Fruit fly (Drosophila melanogaster) whole organism, pupa: ENCODE measurements around the gene CG5068.

Experiments
- CG10348 ChIP-seq: fragments of 200-800 bp; sonication (Bioruptor generic); IDR thresholded peaks from 2 replicates; pipeline ENCODE4 v1.3.6; 2022; ENCODE audit warnings: missing biosample characterization, missing genetic modification characterization
- CG12605 ChIP-seq: fragments of 200-800 bp; sonication (Bioruptor generic); IDR thresholded peaks from 2 replicates; pipeline ENCODE4 v1.3.6; 2022; ENCODE audit warnings: missing biosample characterization, missing genetic modification characterization
- CG13204 ChIP-seq: fragments of 200-800 bp; sonication (Bioruptor generic); optimal IDR thresholded peaks from 2 replicates; lab custom pipeline; 2018; ENCODE audit warnings: missing biosample characterization, mild to moderate bottlenecking, missing genetic modification characterization, moderate library complexity
- CG14655 ChIP-seq: fragments of 200-800 bp; sonication (Bioruptor generic); optimal IDR thresholded peaks from 3 replicates; lab custom pipeline; 2017; ENCODE audit warnings: mild to moderate bottlenecking, missing biosample characterization, missing genetic modification reagents, missing genetic modification characterization
- CG15710 ChIP-seq: fragments of 200-800 bp; sonication (Bioruptor generic); optimal IDR thresholded peaks from 2 replicates; lab custom pipeline; 2018; ENCODE audit warnings: missing biosample characterization, mild to moderate bottlenecking, missing genetic modification characterization, moderate library complexity
- CG17806 ChIP-seq: fragments of 200-800 bp; sonication (Bioruptor generic); optimal IDR thresholded peaks from 2 replicates; lab custom pipeline; 2018; ENCODE audit warnings: missing biosample characterization, mild to moderate bottlenecking, missing genetic modification characterization, moderate library complexity
- CG32121 ChIP-seq: fragments of 200-800 bp; sonication (Bioruptor generic); IDR thresholded peaks from 2 replicates; pipeline ENCODE4 v1.3.6; 2022; ENCODE audit warnings: missing biosample characterization, missing genetic modification characterization
- CG34367 ChIP-seq: fragments of 200-800 bp; sonication (Bioruptor generic); optimal IDR thresholded peaks from 2 replicates; lab custom pipeline; 2018; ENCODE audit warnings: missing biosample characterization, mild to moderate bottlenecking, missing genetic modification characterization
- CG4496 ChIP-seq: fragments of 200-800 bp; sonication (Bioruptor generic); IDR thresholded peaks from 3 replicates; pipeline ENCODE4 v1.3.6; 2022; ENCODE audit warnings: missing biosample characterization, missing genetic modification characterization
- CG8159 ChIP-seq: fragments of 200-800 bp; sonication (Bioruptor generic); optimal IDR thresholded peaks from 3 replicates; lab custom pipeline; 2018; ENCODE audit warnings: missing biosample characterization, mild to moderate bottlenecking, missing genetic modification characterization, moderate library complexity
- CG8301 ChIP-seq: fragments of 200-800 bp; sonication (Bioruptor generic); optimal IDR thresholded peaks from 2 replicates; lab custom pipeline; 2018; ENCODE audit warnings: missing biosample characterization, mild to moderate bottlenecking, missing genetic modification characterization
- D1 ChIP-seq: fragments of 200-800 bp; sonication (Bioruptor generic); optimal IDR thresholded peaks from 2 replicates; lab custom pipeline; 2018; ENCODE audit warnings: missing biosample characterization, mild to moderate bottlenecking, missing genetic modification characterization, moderate library complexity
- EcR ChIP-seq: fragments of 200-800 bp; sonication (Bioruptor generic); optimal IDR thresholded peaks from 3 replicates; lab custom pipeline; 2019; ENCODE audit warnings: missing biosample characterization, missing genetic modification characterization, mild to moderate bottlenecking, moderate library complexity, missing genetic modification reagents
- Ets98B ChIP-seq: fragments of 200-800 bp; sonication (Bioruptor generic); IDR thresholded peaks from 2 replicates; pipeline ENCODE4 v1.3.6; 2022; ENCODE audit warnings: missing biosample characterization, missing genetic modification characterization
- Pif1A ChIP-seq: fragments of 200-800 bp; sonication (Bioruptor generic); optimal IDR thresholded peaks from 3 replicates; lab custom pipeline; 2016; ENCODE audit warnings: missing biosample characterization, missing genetic modification characterization
- Snoo ChIP-seq: fragments of 200-800 bp; sonication (Bioruptor generic); optimal IDR thresholded peaks from 3 replicates; lab custom pipeline; 2017; ENCODE audit warnings: missing biosample characterization, mild to moderate bottlenecking, missing genetic modification characterization, inconsistent platforms
- fd96Ca ChIP-seq: fragments of 200-800 bp; sonication (Bioruptor generic); IDR thresholded peaks from 3 replicates; pipeline ENCODE4 v1.3.6; 2022; ENCODE audit warnings: missing biosample characterization, missing genetic modification characterization
- gl ChIP-seq: fragments of 200-800 bp; sonication (Bioruptor generic); optimal IDR thresholded peaks from 2 replicates; lab custom pipeline; 2018; ENCODE audit warnings: missing biosample characterization, mild to moderate bottlenecking, missing genetic modification characterization
- rn ChIP-seq: fragments of 200-800 bp; sonication (Bioruptor generic); IDR thresholded peaks from 2 replicates; pipeline ENCODE4 v1.3.6; 2022; ENCODE audit warnings: missing biosample characterization, missing genetic modification characterization

Gene CG5068

dm6 chr3L:9003369-9003768 is 16.9 kb downstream of the CG5068 start:
- TF ChIP-seq CG34367 (no peak), EcR (GFP tag; lab: Kevin White, UChicago) (no peak), CG8301 (tag; lab: Kevin White, UChicago) (no peak), fd96Ca (GFP tag; lab: Robert Waterston, UW) (no peak), CG4496 (GFP tag; lab: Robert Waterston, UW) (no peak), CG15710 (tag; lab: Kevin White, UChicago) (no peak), D1 (tag; lab: Kevin White, UChicago) (no peak), CG12605 (GFP tag; lab: Robert Waterston, UW) (no peak), CG14655 (GFP tag; lab: Kevin White, UChicago) (no peak), rn (GFP tag; lab: Robert Waterston, UW) (no peak), CG32121 (GFP tag; lab: Robert Waterston, UW) (no peak)

DNA sequence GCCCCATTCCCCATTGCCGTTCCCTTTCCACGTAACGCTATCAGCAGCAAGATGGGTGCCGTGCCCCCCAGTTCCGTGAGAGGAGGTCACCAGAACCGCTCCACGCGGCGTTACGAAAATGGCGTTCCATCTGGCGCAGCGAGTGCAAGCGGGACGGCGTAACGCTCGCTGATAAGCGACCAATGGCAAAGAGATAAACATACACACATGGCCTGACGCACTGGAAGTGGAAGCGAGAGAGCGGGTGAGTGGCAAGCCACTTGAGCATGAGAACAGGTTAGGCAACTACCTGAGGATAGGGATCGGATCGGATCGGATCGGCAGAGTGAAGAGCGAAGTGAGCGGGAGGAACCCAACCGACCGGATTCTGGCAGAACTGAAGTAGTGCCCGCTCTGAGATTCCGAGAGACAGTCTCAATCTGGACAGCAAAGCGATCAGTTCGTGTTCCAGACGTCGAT is 18.3 kb downstream of the CG5068 start, which contains the start of gene Doc3:
Doc3 (plus strand) TSS at position 409 of the 459 bp plus-strand sequence.
- TF ChIP-seq gl (tag; lab: Kevin White, UChicago): peak; percentile 6
- no peak for TF ChIP-seq D1 (tag; lab: Kevin White, UChicago)
- peak; percentile 38 for TF ChIP-seq CG13204
- peak; percentile 70 for TF ChIP-seq EcR (GFP tag; lab: Kevin White, UChicago)
- no peak for TF ChIP-seq CG14655 (GFP tag; lab: Kevin White, UChicago)
- TF ChIP-seq CG4496 (GFP tag; lab: Robert Waterston, UW): 0 out of 3 replicates have a peak, but pooled peaks have one; percentile 25
- no peak for TF ChIP-seq CG15710 (tag; lab: Kevin White, UChicago)
- TF ChIP-seq Snoo (tag; lab: Kevin White, UChicago): no peak
- 0 out of 2 replicates have a peak, but pooled peaks have one; percentile 22 for TF ChIP-seq Ets98B (GFP tag; lab: Robert Waterston, UW)

dm6 chr3L:9009738-9010137 is 23.2 kb downstream of the CG5068 start, which contains the start of gene CG5194:
Gene CG5194 (minus strand): TSS chr3L:9009838.
- no peak for TF ChIP-seq CG13204
- no peak for TF ChIP-seq CG12605 (GFP tag; lab: Robert Waterston, UW)
- TF ChIP-seq CG8301 (tag; lab: Kevin White, UChicago): no peak
- no peak for TF ChIP-seq CG15710 (tag; lab: Kevin White, UChicago)
- TF ChIP-seq EcR (GFP tag; lab: Kevin White, UChicago): no peak
- no peak for TF ChIP-seq fd96Ca (GFP tag; lab: Robert Waterston, UW)

dm6 chr3L:9011485-9012389 is 25.2 kb downstream of the CG5068 start:
- TF ChIP-seq CG8159 (tag; lab: Kevin White, UChicago) (peak; percentile 37), rn (GFP tag; lab: Robert Waterston, UW) (no peak), CG15710 (tag; lab: Kevin White, UChicago) (peak; percentile 1), gl (tag; lab: Kevin White, UChicago) (no peak)
- TF ChIP-seq, all 21 proteins: peak for 2

DNA sequence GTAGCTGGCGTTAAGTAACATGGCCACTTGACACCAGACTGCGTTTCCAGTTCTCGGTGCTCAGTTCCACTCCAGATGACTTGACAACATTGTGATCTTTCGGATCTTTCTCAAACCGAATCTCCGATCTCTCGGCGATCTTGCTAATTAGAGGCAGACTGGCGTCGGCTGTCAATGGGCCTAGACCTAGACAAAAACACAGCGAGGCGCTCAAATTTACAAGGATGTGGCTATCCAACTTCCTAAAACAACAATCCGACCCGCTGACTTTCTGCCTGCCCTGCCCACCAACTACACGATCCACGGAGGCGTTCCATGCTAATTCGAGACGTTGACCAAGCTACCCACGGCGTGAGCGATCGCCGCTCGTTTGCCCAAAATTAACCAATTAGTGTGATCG is 27.2 kb downstream of the CG5068 start:
- no peak for TF ChIP-seq CG17806 (tag; lab: Kevin White, UChicago)
- no peak for TF ChIP-seq rn (GFP tag; lab: Robert Waterston, UW)
- no peak for TF ChIP-seq CG14655 (GFP tag; lab: Kevin White, UChicago)
- no peak for TF ChIP-seq Snoo (tag; lab: Kevin White, UChicago)
- TF ChIP-seq CG4496 (GFP tag; lab: Robert Waterston, UW): no peak
- TF ChIP-seq CG13204: no peak
- no peak for TF ChIP-seq CG34367
- TF ChIP-seq gl (tag; lab: Kevin White, UChicago): no peak
- TF ChIP-seq, all 21 proteins: peak for 0

DNA sequence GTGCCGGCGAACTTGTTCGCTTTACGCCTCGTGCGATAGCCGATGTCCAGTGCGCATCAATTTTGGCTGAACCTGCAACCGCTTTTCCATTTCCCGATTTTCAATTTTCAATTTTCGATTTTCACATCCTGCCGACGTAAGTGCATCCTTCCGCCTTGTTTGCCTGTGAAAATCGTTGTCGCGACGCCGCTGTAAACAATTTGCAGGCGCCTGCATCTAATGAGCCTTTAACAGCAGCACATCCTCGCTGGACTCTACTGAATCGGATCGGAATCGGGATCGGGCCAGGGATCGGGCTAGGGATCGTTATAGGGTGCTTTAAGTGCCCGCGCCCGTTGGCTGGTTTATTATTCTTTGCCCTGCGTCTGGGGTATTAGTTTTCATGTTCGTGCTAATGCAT is 30.9 kb downstream of the CG5068 start:
- no peak for TF ChIP-seq CG17806 (tag; lab: Kevin White, UChicago)
- TF ChIP-seq CG12605 (GFP tag; lab: Robert Waterston, UW): no peak
- no peak for TF ChIP-seq Pif1A (GFP tag; lab: Kevin White, UChicago)
- TF ChIP-seq CG14655 (GFP tag; lab: Kevin White, UChicago): no peak
- TF ChIP-seq rn (GFP tag; lab: Robert Waterston, UW): no peak
- TF ChIP-seq CG32121 (GFP tag; lab: Robert Waterston, UW): no peak
- TF ChIP-seq gl (tag; lab: Kevin White, UChicago): no peak
- TF ChIP-seq fd96Ca (GFP tag; lab: Robert Waterston, UW): no peak
- TF ChIP-seq CG34367: no peak
- no peak for TF ChIP-seq CG10348 (GFP tag; lab: Robert Waterston, UW)
- TF ChIP-seq Snoo (tag; lab: Kevin White, UChicago): no peak
- TF ChIP-seq CG4496 (GFP tag; lab: Robert Waterston, UW): no peak
- TF ChIP-seq, all 21 proteins: peak for 0
